Fruit fly (Drosophila melanogaster) S2 (cell line): ENCODE data around the gene Mtpalpha.

Source experiments
- CG8478 ChIP-seq: fragments of >200 bp; optimal IDR thresholded peaks from 2 replicates; lab custom pipeline; 2018
- CTCF ChIP-seq, 2 experiments: fragments of >200 bp; optimal IDR thresholded peaks; 2 replicates each; lab custom pipeline; 2018

Gene Mtpalpha

dm6 chr2L:9526518-9526917 is 50.1 kb downstream of the Mtpalpha start:
- TF ChIP-seq CTCF (optimal IDR thresholded peaks at IDR 0.05; lab: Kevin White, UChicago) = no peak
- no peak for TF ChIP-seq CG8478 (lab: Kevin White, UChicago)

dm6 chr2L:9525719-9526118 is 50.9 kb downstream of the Mtpalpha start:
- no peak for TF ChIP-seq CG8478 (lab: Kevin White, UChicago)
- TF ChIP-seq CTCF (optimal IDR thresholded peaks at IDR 0.05; lab: Kevin White, UChicago) = no peak

dm6 chr2L:9524915-9525314 is 51.7 kb downstream of the Mtpalpha start:
- no peak for TF ChIP-seq CG8478 (lab: Kevin White, UChicago)
- no peak for TF ChIP-seq CTCF (optimal IDR thresholded peaks at IDR 0.05; lab: Kevin White, UChicago)
